Worm (Caenorhabditis elegans) whole organism, early embryonic: Measurements from ENCODE around the gene Y82E9BR.5.

Source experiments
- ama-1 ChIP-seq: fragments of 150-350 bp; optimal IDR thresholded peaks from 2 replicates; lab custom pipeline; 2014
- ceh-13 ChIP-seq: fragments of 200-800 bp; sonication (Bioruptor generic); optimal IDR thresholded peaks from 2 replicates; lab custom pipeline; 2018; ENCODE audit warnings: mild to moderate bottlenecking, missing genetic modification characterization, missing compliant biosample characterization
- hmbx-1 ChIP-seq: sonication (generic microtip); optimal IDR thresholded peaks from 2 replicates; lab custom pipeline; 2016; ENCODE audit warnings: mild to moderate bottlenecking, missing genetic modification characterization, missing compliant biosample characterization
- hmg-4 ChIP-seq: fragments of 200-800 bp; sonication (Bioruptor generic); optimal IDR thresholded peaks from 2 replicates; lab custom pipeline; 2018; ENCODE audit warnings: mild to moderate bottlenecking, missing genetic modification characterization, missing compliant biosample characterization

ce11 chrIII:1403108-1403507, 18.9 kb downstream of the Y82E9BR.5 start, which contains the start of gene pals-18:
- TF ChIP-seq hmg-4 (GFP tag; lab: Kevin White, UChicago): no peak
- TF ChIP-seq ama-1: no peak
- TF ChIP-seq hmbx-1: no peak
- no peak for TF ChIP-seq ceh-13 (GFP tag; lab: Kevin White, UChicago)
